Fruit fly (Drosophila melanogaster) whole organism, prepupa: Measurements from ENCODE around the gene CG13950.

Experiments
- Blimp-1 ChIP-seq: fragments of 200-800 bp; sonication (Bioruptor generic); optimal IDR thresholded peaks from 3 replicates; lab custom pipeline; 2017; ENCODE audit warnings: missing biosample characterization, missing genetic modification characterization, mild to moderate bottlenecking, moderate library complexity, missing genetic modification reagents
- CG10631 ChIP-seq: fragments of 200-800 bp; sonication (Bioruptor generic); optimal IDR thresholded peaks from 2 replicates; lab custom pipeline; 2016; ENCODE audit warnings: missing biosample characterization, missing genetic modification characterization
- CG10669 ChIP-seq: fragments of 200-800 bp; sonication (Bioruptor generic); optimal IDR thresholded peaks from 3 replicates; lab custom pipeline; 2018; ENCODE audit warnings: missing biosample characterization, mild to moderate bottlenecking, missing genetic modification characterization, moderate library complexity
- CG11762 ChIP-seq: fragments of 200-800 bp; sonication (Bioruptor generic); optimal IDR thresholded peaks from 3 replicates; lab custom pipeline; 2016; ENCODE audit warnings: missing biosample characterization, missing genetic modification characterization; ENCODE audit not compliant: insufficient read depth
- CG15336 ChIP-seq: fragments of 200-800 bp; sonication (Bioruptor generic); IDR thresholded peaks from 2 replicates; pipeline ENCODE4 v1.3.6; 2022; ENCODE audit warnings: missing biosample characterization, missing genetic modification characterization
- CG16779 ChIP-seq: fragments of 200-800 bp; sonication (Bioruptor generic); optimal IDR thresholded peaks from 3 replicates; lab custom pipeline; 2017; ENCODE audit warnings: missing biosample characterization, mild to moderate bottlenecking, missing genetic modification characterization
- CG3032 ChIP-seq: fragments of 200-800 bp; optimal IDR thresholded peaks from 2 replicates; lab custom pipeline; 2019; ENCODE audit warnings: missing biosample characterization, mild to moderate bottlenecking, missing genetic modification characterization, moderate library complexity
- CG31627 ChIP-seq: fragments of 200-800 bp; sonication (Bioruptor generic); optimal IDR thresholded peaks from 3 replicates; lab custom pipeline; 2016; ENCODE audit warnings: missing biosample characterization, missing genetic modification characterization
- CG32006 ChIP-seq: fragments of 200-800 bp; sonication (Bioruptor generic); optimal IDR thresholded peaks from 3 replicates; lab custom pipeline; 2017; ENCODE audit warnings: missing biosample characterization, mild to moderate bottlenecking, missing genetic modification characterization
- CG34406 ChIP-seq: fragments of 200-800 bp; sonication (Bioruptor generic); optimal IDR thresholded peaks from 3 replicates; lab custom pipeline; 2016; ENCODE audit warnings: missing biosample characterization, missing genetic modification characterization
- CG4318 ChIP-seq: fragments of 200-800 bp; sonication (Bioruptor generic); optimal IDR thresholded peaks from 3 replicates; lab custom pipeline; 2017; ENCODE audit warnings: missing biosample characterization, mild to moderate bottlenecking, missing genetic modification characterization
- CG6163 ChIP-seq: fragments of 200-800 bp; sonication (Bioruptor generic); IDR thresholded peaks from 3 replicates; pipeline ENCODE4 v1.3.6; 2022; ENCODE audit warnings: missing biosample characterization, missing genetic modification characterization
- CG6276 ChIP-seq: fragments of 200-800 bp; sonication (Bioruptor generic); optimal IDR thresholded peaks from 2 replicates; lab custom pipeline; 2017; ENCODE audit warnings: missing biosample characterization, mild to moderate bottlenecking, missing genetic modification characterization
- CG6792 ChIP-seq: fragments of 200-800 bp; sonication (Bioruptor generic); optimal IDR thresholded peaks from 3 replicates; lab custom pipeline; 2016; ENCODE audit warnings: missing biosample characterization, missing genetic modification characterization
- CG7368 ChIP-seq: fragments of 200-800 bp; sonication (Bioruptor generic); optimal IDR thresholded peaks from 3 replicates; lab custom pipeline; 2016; ENCODE audit warnings: missing biosample characterization, missing genetic modification characterization
- CG8119 ChIP-seq: fragments of 200-800 bp; sonication (Bioruptor generic); IDR thresholded peaks from 3 replicates; pipeline ENCODE4 v1.3.6; 2022; ENCODE audit warnings: missing biosample characterization, missing genetic modification characterization
- CG8632 ChIP-seq: fragments of 200-800 bp; sonication (Bioruptor generic); optimal IDR thresholded peaks from 3 replicates; lab custom pipeline; 2016; ENCODE audit warnings: missing biosample characterization, missing genetic modification characterization
- CG9139 ChIP-seq: fragments of 200-800 bp; sonication (Bioruptor generic); optimal IDR thresholded peaks from 3 replicates; lab custom pipeline; 2017; ENCODE audit warnings: missing biosample characterization, mild to moderate bottlenecking, missing genetic modification characterization
- Eip93F ChIP-seq: fragments of 200-800 bp; sonication (Bioruptor generic); optimal IDR thresholded peaks from 2 replicates; lab custom pipeline; 2016; ENCODE audit warnings: missing biosample characterization, mild to moderate bottlenecking, missing genetic modification characterization
- Ets96B ChIP-seq: fragments of 200-800 bp; optimal IDR thresholded peaks from 2 replicates; lab custom pipeline; 2019; ENCODE audit warnings: missing biosample characterization, mild to moderate bottlenecking, missing genetic modification characterization, moderate library complexity
- Hr38 ChIP-seq: sonication (Bioruptor generic); optimal IDR thresholded peaks from 2 replicates; lab custom pipeline; 2016; ENCODE audit warnings: missing biosample characterization, missing genetic modification characterization
- Hr39 ChIP-seq: fragments of 200-800 bp; sonication (Bioruptor generic); optimal IDR thresholded peaks from 2 replicates; lab custom pipeline; 2016; ENCODE audit warnings: missing biosample characterization, missing genetic modification characterization
- Hr4 ChIP-seq: fragments of 200-800 bp; sonication (Bioruptor generic); optimal IDR thresholded peaks from 3 replicates; lab custom pipeline; 2016; ENCODE audit warnings: missing biosample characterization, missing genetic modification characterization
- Met ChIP-seq: fragments of 200-800 bp; sonication (Bioruptor generic); optimal IDR thresholded peaks from 3 replicates; lab custom pipeline; 2016; ENCODE audit warnings: missing biosample characterization, missing genetic modification characterization
- Sox102F ChIP-seq: fragments of 200-800 bp; sonication (Bioruptor generic); optimal IDR thresholded peaks from 2 replicates; lab custom pipeline; 2016; ENCODE audit warnings: missing biosample characterization, mild to moderate bottlenecking, missing genetic modification characterization
- achi ChIP-seq: fragments of 200-800 bp; sonication (Bioruptor generic); optimal IDR thresholded peaks from 3 replicates; lab custom pipeline; 2016; ENCODE audit warnings: missing biosample characterization, missing genetic modification characterization
- acj6 ChIP-seq: fragments of 200-800 bp; sonication (Bioruptor generic); optimal IDR thresholded peaks from 3 replicates; lab custom pipeline; 2016; ENCODE audit warnings: missing biosample characterization, missing genetic modification characterization
- cyc ChIP-seq: fragments of 200-800 bp; sonication (Bioruptor generic); optimal IDR thresholded peaks from 3 replicates; lab custom pipeline; 2016; ENCODE audit warnings: missing biosample characterization, missing genetic modification characterization
- dac ChIP-seq: fragments of 200-800 bp; sonication (Bioruptor generic); optimal IDR thresholded peaks from 2 replicates; lab custom pipeline; 2017; ENCODE audit warnings: missing biosample characterization, mild to moderate bottlenecking, missing genetic modification characterization
- dsx ChIP-seq: fragments of 200-800 bp; optimal IDR thresholded peaks from 3 replicates; lab custom pipeline; 2019; ENCODE audit warnings: missing biosample characterization, mild to moderate bottlenecking, missing genetic modification characterization, moderate library complexity; ENCODE audit not compliant: poor library complexity, severe bottlenecking
- eg ChIP-seq: fragments of 200-800 bp; sonication (Bioruptor generic); IDR thresholded peaks from 3 replicates; pipeline ENCODE4 v1.3.6; 2022; ENCODE audit warnings: missing biosample characterization, missing genetic modification characterization
- esn ChIP-seq: fragments of 200-800 bp; sonication (Bioruptor generic); optimal IDR thresholded peaks from 2 replicates; lab custom pipeline; 2016; ENCODE audit warnings: missing biosample characterization, mild to moderate bottlenecking, missing genetic modification characterization, moderate library complexity
- fd59A ChIP-seq: fragments of 200-800 bp; sonication (Bioruptor generic); optimal IDR thresholded peaks from 2 replicates; lab custom pipeline; 2017; ENCODE audit warnings: missing biosample characterization, mild to moderate bottlenecking, missing genetic modification characterization, missing genetic modification reagents
- fd85E ChIP-seq: fragments of 200-800 bp; sonication (Bioruptor generic); optimal IDR thresholded peaks from 3 replicates; lab custom pipeline; 2016; ENCODE audit warnings: missing biosample characterization, missing genetic modification characterization
- fkh ChIP-seq: fragments of 200-800 bp; sonication (Bioruptor generic); optimal IDR thresholded peaks from 3 replicates; lab custom pipeline; 2017; ENCODE audit warnings: missing biosample characterization, mild to moderate bottlenecking, missing genetic modification characterization, moderate library complexity
- lz ChIP-seq: fragments of 200-800 bp; sonication (Bioruptor generic); optimal IDR thresholded peaks from 3 replicates; lab custom pipeline; 2016; ENCODE audit warnings: missing biosample characterization, missing genetic modification characterization
- net ChIP-seq: fragments of 200-800 bp; sonication (Bioruptor generic); optimal IDR thresholded peaks from 3 replicates; lab custom pipeline; 2016; ENCODE audit warnings: missing biosample characterization, missing genetic modification characterization
- pdm3 ChIP-seq: fragments of 200-800 bp; sonication (Bioruptor generic); optimal IDR thresholded peaks from 3 replicates; lab custom pipeline; 2016; ENCODE audit warnings: missing biosample characterization, missing genetic modification characterization
- salr ChIP-seq, 2 experiments: fragments of 200-800 bp; sonication (Bioruptor generic); optimal IDR thresholded peaks; 3 replicates each; lab custom pipeline; 2016 to 2018; ENCODE audit warnings: missing biosample characterization in 2 of 2, missing genetic modification characterization in 2 of 2, mild to moderate bottlenecking in 1 of 2
- spab ChIP-seq: fragments of 200-800 bp; sonication (Bioruptor generic); optimal IDR thresholded peaks from 2 replicates; lab custom pipeline; 2017; ENCODE audit warnings: missing biosample characterization, mild to moderate bottlenecking, missing genetic modification characterization, missing genetic modification reagents
- ss ChIP-seq, 2 experiments: fragments of 200-800 bp; sonication (Bioruptor generic); optimal IDR thresholded peaks; 2 replicates in 1 of 2; 3 replicates in 1 of 2; lab custom pipeline; 2017 to 2018; ENCODE audit warnings: mild to moderate bottlenecking in 2 of 2, missing biosample characterization in 2 of 2, missing genetic modification characterization in 2 of 2, moderate library complexity in 1 of 2
- svp ChIP-seq: fragments of 200-800 bp; sonication (Bioruptor generic); peaks from one replicate; lab custom pipeline; 2016; ENCODE audit warnings: missing biosample characterization, missing genetic modification characterization
- topi ChIP-seq: fragments of 200-800 bp; sonication (Bioruptor generic); optimal IDR thresholded peaks from 3 replicates; lab custom pipeline; 2016; ENCODE audit warnings: missing biosample characterization, missing genetic modification characterization
- vri ChIP-seq: fragments of 200-800 bp; sonication (Bioruptor generic); optimal IDR thresholded peaks from 3 replicates; lab custom pipeline; 2016; ENCODE audit warnings: missing biosample characterization, mild to moderate bottlenecking, missing genetic modification characterization

The CG13950 gene

dm6 chr2L:866950-867744 lies 7.2 kb downstream of the CG13950 start (continued):
- TF ChIP-seq CG6163 (GFP tag; lab: Robert Waterston, UW) (peak; percentile 97), fkh (GFP tag; lab: Kevin White, UChicago) (peak; percentile 63), CG34406 (GFP tag; lab: Kevin White, UChicago) (peak; percentile 91), CG16779 (tag; lab: Kevin White, UChicago) (peak; percentile 80), CG9139 (GFP tag; lab: Kevin White, UChicago) (peak; percentile 65), dac (peak; percentile 79), svp (GFP tag; lab: Kevin White, UChicago) (peak; percentile 98), spab (GFP tag; lab: Kevin White, UChicago) (peak; percentile 78), topi (GFP tag; lab: Kevin White, UChicago) (peak; percentile 96), CG4318 (GFP tag; lab: Kevin White, UChicago) (peak; percentile 92), pdm3 (GFP tag; lab: Kevin White, UChicago) (peak; percentile 95), Hr38 (GFP tag; lab: Kevin White, UChicago) (peak; percentile 80), cyc (peak; percentile 95), Blimp-1 (GFP tag; lab: Kevin White, UChicago) (peak; percentile 74), CG7368 (GFP tag; lab: Kevin White, UChicago) (peak; percentile 90), CG3032 (tag; lab: Kevin White, UChicago) (peak; percentile 88), CG8119 (peak; percentile 97), ss (GFP tag; optimal IDR thresholded peaks at IDR 0.05; lab: Kevin White, UChicago) (peak; percentile 64 to 88), esn (GFP tag; lab: Kevin White, UChicago) (peak; percentile 96), dsx (GFP tag; lab: Kevin White, UChicago) (peak; percentile 78), salr (GFP tag; optimal IDR thresholded peaks at IDR 0.05; lab: Kevin White, UChicago) (peak; percentile 85 to 87), eg (GFP tag; lab: Robert Waterston, UW) (peak; percentile 97), CG31627 (GFP tag; lab: Kevin White, UChicago) (peak; percentile 97), lz (peak; percentile 96), Hr39 (GFP tag; lab: Kevin White, UChicago) (peak; percentile 97), Met (peak; percentile 95), CG32006 (GFP tag; lab: Kevin White, UChicago) (peak; percentile 96), CG6276 (peak; percentile 88), net (GFP tag; lab: Kevin White, UChicago) (peak; percentile 89), Hr4 (GFP tag; lab: Kevin White, UChicago) (peak; percentile 96), acj6 (GFP tag; lab: Kevin White, UChicago) (peak; percentile 95), CG10631 (GFP tag; lab: Kevin White, UChicago) (peak; percentile 93), fd85E (GFP tag; lab: Kevin White, UChicago) (peak; percentile 60), CG11762 (peak; percentile 89), Sox102F (GFP tag; lab: Kevin White, UChicago) (peak; percentile 94), Eip93F (GFP tag; lab: Kevin White, UChicago) (peak; percentile 91), Ets96B (tag; lab: Kevin White, UChicago) (peak; percentile 87)
- TF ChIP-seq, all 60 proteins: peak for 60

- TF ChIP-seq CG6276, result peak; percentile 21
- TF ChIP-seq CG7368 (GFP tag; lab: Kevin White, UChicago), result peak; percentile 12
- peak in 1 of 2 experiments; percentile 9 for TF ChIP-seq salr (GFP tag; optimal IDR thresholded peaks at IDR 0.05; lab: Kevin White, UChicago)
- peak; percentile 41 for TF ChIP-seq Met
- TF ChIP-seq vri (GFP tag; lab: Kevin White, UChicago), result peak; percentile 28
- peak; percentile 10 for TF ChIP-seq lz
- no peak for TF ChIP-seq CG4318 (GFP tag; lab: Kevin White, UChicago)
- TF ChIP-seq CG8632 (GFP tag; lab: Kevin White, UChicago), result peak; percentile 3
- peak; percentile 34 to 65 for TF ChIP-seq ss (GFP tag; optimal IDR thresholded peaks at IDR 0.05; lab: Kevin White, UChicago)
- peak; percentile 37 for TF ChIP-seq Hr4 (GFP tag; lab: Kevin White, UChicago)
- TF ChIP-seq CG6163 (GFP tag; lab: Robert Waterston, UW), result peak; percentile 62; the same call in 1 of the 3 replicates
- peak; percentile 24 for TF ChIP-seq pdm3 (GFP tag; lab: Kevin White, UChicago)
- TF ChIP-seq CG6792, result peak; percentile 1
- TF ChIP-seq topi (GFP tag; lab: Kevin White, UChicago), result peak; percentile 23
- peak; percentile 62; the same call in 1 of the 2 replicates for TF ChIP-seq CG15336 (GFP tag; lab: Robert Waterston, UW)
- peak; percentile 57 for TF ChIP-seq fkh (GFP tag; lab: Kevin White, UChicago)
- peak; percentile 12 for TF ChIP-seq achi (GFP tag; lab: Kevin White, UChicago)
- peak; percentile 33 for TF ChIP-seq acj6 (GFP tag; lab: Kevin White, UChicago)
- TF ChIP-seq esn (GFP tag; lab: Kevin White, UChicago), result peak; percentile 40
- TF ChIP-seq Ets96B (tag; lab: Kevin White, UChicago), result peak; percentile 22
- TF ChIP-seq fd59A (GFP tag; lab: Kevin White, UChicago), result no peak
- no peak for TF ChIP-seq dac
- TF ChIP-seq Hr39 (GFP tag; lab: Kevin White, UChicago), result no peak
- peak; percentile 29 for TF ChIP-seq CG10669 (GFP tag; lab: Kevin White, UChicago)
Observed at dm6 chr2L:867899-868605, 8.1 kb downstream of the CG13950 start, which contains the start of gene aru. Gene aru (minus strand): TSS chr2L:868354.
